Worm (Caenorhabditis elegans) whole organism, L2 larva: ENCODE measurements around the gene pbo-1.

ENCODE experiments used
- Y55F3AM.14 ChIP-seq: fragments of 200-800 bp; sonication (Bioruptor generic); optimal IDR thresholded peaks from 2 replicates; lab custom pipeline; 2018; ENCODE audit warnings: mild to moderate bottlenecking, missing genetic modification characterization, missing compliant biosample characterization
- ama-1 ChIP-seq: fragments of 150-350 bp; optimal IDR thresholded peaks from 2 replicates; lab custom pipeline; 2018; ENCODE audit warnings: inconsistent platforms
- lin-11 ChIP-seq: fragments of 150-350 bp; sonication (generic microtip); optimal IDR thresholded peaks from 2 replicates; lab custom pipeline; 2014; ENCODE audit warnings: missing biosample characterization, missing genetic modification characterization, inconsistent platforms, mixed read lengths
- lin-13 ChIP-seq: fragments of 150-350 bp; optimal IDR thresholded peaks from 2 replicates; lab custom pipeline; 2014; ENCODE audit warnings: missing biosample characterization, missing genetic modification reagents, missing genetic modification characterization
- lsy-2 ChIP-seq, 2 experiments: fragments of 150-350 bp in 1 of 2; sonication (generic microtip) in 1 of 2; optimal IDR thresholded peaks; 2 replicates each; lab custom pipeline; 2014 to 2017; ENCODE audit warnings: missing biosample characterization in 2 of 2, missing genetic modification characterization in 2 of 2
- nhr-237 ChIP-seq: fragments of 150-350 bp; optimal IDR thresholded peaks from 2 replicates; lab custom pipeline; 2014; ENCODE audit warnings: missing biosample characterization, missing genetic modification characterization
- snpc-4 ChIP-seq: fragments of 150-350 bp; optimal IDR thresholded peaks from 2 replicates; lab custom pipeline; 2014; ENCODE audit warnings: missing biosample characterization, missing genetic modification characterization
- unc-55 ChIP-seq: fragments of 150-350 bp; sonication (generic microtip); optimal IDR thresholded peaks from 3 replicates; lab custom pipeline; 2014; ENCODE audit warnings: missing biosample characterization, missing genetic modification reagents, missing genetic modification characterization
- unc-62 ChIP-seq: fragments of 150-350 bp; optimal IDR thresholded peaks from 2 replicates; lab custom pipeline; 2014; ENCODE audit warnings: missing biosample characterization, missing genetic modification reagents, missing genetic modification characterization

DNA sequence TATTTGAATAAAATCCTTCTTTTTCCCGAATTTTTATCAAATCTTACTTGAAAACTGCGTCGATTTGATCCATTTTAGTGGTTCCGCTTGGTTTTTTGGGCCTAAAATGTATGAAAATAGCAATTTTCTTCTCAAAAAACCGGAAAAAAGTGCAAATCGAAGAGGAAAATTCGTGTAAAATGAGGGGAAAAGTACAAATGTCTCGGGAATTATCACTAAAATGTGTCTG, 38.6 kb upstream of the pbo-1 start, which contains the start of gene Y71H2AM.11:
- TF ChIP-seq unc-62 (GFP tag; lab: Kevin White, UChicago) (no peak), ama-1 (lab: Kevin White, UChicago) (no peak), lsy-2 (tag; optimal IDR thresholded peaks at IDR 0.05; lab: Kevin White, UChicago) (no peak), nhr-237 (tag; lab: Kevin White, UChicago) (no peak), unc-55 (GFP tag; lab: Kevin White, UChicago) (no peak), Y55F3AM.14 (GFP tag; lab: Kevin White, UChicago) (no peak), lin-11 (tag; lab: Kevin White, UChicago) (no peak), snpc-4 (tag; lab: Kevin White, UChicago) (no peak), lin-13 (GFP tag; lab: Kevin White, UChicago) (no peak)
